Fruit fly (Drosophila melanogaster) whole organism, embryonic: ENCODE data around the gene bmm.

ENCODE experiments used
- CG11695 ChIP-seq: fragments of 200-800 bp; sonication (Bioruptor generic); IDR thresholded peaks from 3 replicates; pipeline ENCODE4 v1.3.6; 2022; ENCODE audit warnings: missing biosample characterization, missing genetic modification characterization
- CG34422 ChIP-seq: fragments of 200-800 bp; sonication (Bioruptor generic); IDR thresholded peaks from 3 replicates; pipeline ENCODE4 v1.3.6; 2022; ENCODE audit warnings: missing biosample characterization, missing genetic modification characterization
- CG4820 ChIP-seq: fragments of 200-800 bp; sonication (Bioruptor generic); optimal IDR thresholded peaks from 3 replicates; lab custom pipeline; 2016; ENCODE audit warnings: missing biosample characterization, missing genetic modification characterization
- Gug ChIP-seq: fragments of 200-800 bp; sonication (Bioruptor generic); IDR thresholded peaks from 4 replicates; pipeline ENCODE4 v1.3.6; 2022; ENCODE audit warnings: missing biosample characterization, missing genetic modification characterization
- H2.0 ChIP-seq: fragments of 200-800 bp; sonication (Bioruptor generic); IDR thresholded peaks from 2 replicates; pipeline ENCODE4 v1.3.6; 2022; ENCODE audit warnings: missing biosample characterization, missing genetic modification characterization
- exex ChIP-seq: fragments of 200-800 bp; sonication (Bioruptor generic); optimal IDR thresholded peaks from 4 replicates; lab custom pipeline; 2018; ENCODE audit warnings: missing biosample characterization, mild to moderate bottlenecking, missing genetic modification characterization, moderate library complexity
- pros ChIP-seq: fragments of 200-800 bp; sonication (Bioruptor generic); optimal IDR thresholded peaks from 3 replicates; lab custom pipeline; 2019; ENCODE audit warnings: missing biosample characterization, mild to moderate bottlenecking, missing genetic modification characterization, moderate library complexity
- usp ChIP-seq: fragments of >200 bp; optimal IDR thresholded peaks from 2 replicates; lab custom pipeline; 2017; ENCODE audit warnings: missing biosample characterization, missing genetic modification characterization

- TF ChIP-seq Gug, result no peak
- TF ChIP-seq CG11695 (GFP tag; lab: Robert Waterston, UW), result no peak
- no peak for TF ChIP-seq usp (GFP tag; lab: Kevin White, UChicago)
- no peak for TF ChIP-seq exex (tag; lab: Kevin White, UChicago)
- TF ChIP-seq pros, result no peak
- TF ChIP-seq CG4820 (GFP tag; lab: Kevin White, UChicago), result no peak
- no peak for TF ChIP-seq H2.0 (GFP tag; lab: Robert Waterston, UW)
- no peak for TF ChIP-seq CG34422 (GFP tag; lab: Robert Waterston, UW)
Measured at dm6 chr3L:14728460-14728859, 57.8 kb downstream of the bmm start, which contains the start of gene CG13473.
